Worm (Caenorhabditis elegans) whole organism, L4 larva: ENCODE results near the gene C23H5.12.

Experiments
- hmg-1.1 ChIP-seq: fragments of 200-800 bp; sonication (Bioruptor generic); IDR thresholded peaks from 2 replicates; pipeline ENCODE4 v1.3.6; 2022; ENCODE audit warnings: missing genetic modification reagents, missing genetic modification characterization, missing compliant biosample characterization
- pqm-1 ChIP-seq: sonication (generic microtip); optimal IDR thresholded peaks from 2 replicates; lab custom pipeline; 2017; ENCODE audit warnings: missing biosample characterization, missing genetic modification characterization
- unc-39 ChIP-seq: sonication (generic microtip); optimal IDR thresholded peaks from 2 replicates; lab custom pipeline; 2017; ENCODE audit warnings: missing biosample characterization, missing genetic modification characterization
- unc-62 ChIP-seq, 3 experiments: fragments of 150-350 bp in 1 of 3; sonication (generic microtip); optimal IDR thresholded peaks in 2 of 3; peaks in 1 of 3; 1 replicate in 1 of 3; 2 replicates in 2 of 3; lab custom pipeline; 2014 to 2017; ENCODE audit warnings: missing biosample characterization in 3 of 3, missing genetic modification characterization in 3 of 3, missing genetic modification reagents in 3 of 3, missing genotype in 1 of 3

- TF ChIP-seq unc-62 (GFP tag; optimal IDR thresholded peaks at IDR 0.05 in 1 of 2; lab: Kevin White, UChicago) (peak in 1 of 2 experiments; percentile 27), unc-62 (tag; optimal IDR thresholded peaks at IDR 0.05; lab: Kevin White, UChicago) (no peak), pqm-1 (no peak), hmg-1.1 (GFP tag; lab: Robert Waterston, UW) (no peak), unc-39 (no peak)
These were observed 4.5 kb upstream of the C23H5.12 start, which contains the start of gene grl-20 for ce11 chrIV:2128761-2129160.
